Worm (Caenorhabditis elegans): Measurements from ENCODE around the gene W08G11.5.
"Not testable (repeated sequence)": the region's sequence is repeated elsewhere in the genome, so short reads cannot be mapped to it uniquely, and the experiment has no call there.

Gene W08G11.5

ce11 chrV:16356798-16357197, 10.5 kb upstream of the W08G11.5 start:
- no peak for TF ChIP-seq unc-62 (GFP tag; optimal IDR thresholded peaks at IDR 0.05)

- no peak for TF ChIP-seq unc-62 (GFP tag; optimal IDR thresholded peaks at IDR 0.05)
These were observed 9.6 kb upstream of the W08G11.5 start for ce11 chrV:16355941-16356340.

DNA sequence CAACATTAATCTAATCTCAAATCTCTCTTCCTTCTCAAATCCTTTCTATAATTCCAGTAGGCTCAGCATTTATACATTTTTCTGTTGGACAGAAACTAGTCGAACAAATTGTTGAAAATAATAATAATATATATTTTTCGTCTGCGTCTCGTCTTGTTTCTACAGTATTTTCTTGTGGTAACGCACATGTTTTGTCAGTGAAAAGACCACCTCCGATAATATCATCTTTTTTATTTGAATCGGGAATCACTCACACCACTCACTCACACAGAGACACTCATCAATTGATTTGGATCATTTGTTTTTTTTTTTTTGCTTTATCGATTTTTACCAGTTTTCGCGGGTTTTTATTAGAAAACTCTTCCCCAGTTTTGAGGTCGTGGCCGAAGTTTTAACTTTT, 8.4 kb upstream of the W08G11.5 start:
- TF ChIP-seq unc-62 (GFP tag; optimal IDR thresholded peaks at IDR 0.05): no peak

- TF ChIP-seq unc-62 (GFP tag; optimal IDR thresholded peaks at IDR 0.05): no peak
These were observed 6.0 kb upstream of the W08G11.5 start for ce11 chrV:16352282-16352681.

DNA sequence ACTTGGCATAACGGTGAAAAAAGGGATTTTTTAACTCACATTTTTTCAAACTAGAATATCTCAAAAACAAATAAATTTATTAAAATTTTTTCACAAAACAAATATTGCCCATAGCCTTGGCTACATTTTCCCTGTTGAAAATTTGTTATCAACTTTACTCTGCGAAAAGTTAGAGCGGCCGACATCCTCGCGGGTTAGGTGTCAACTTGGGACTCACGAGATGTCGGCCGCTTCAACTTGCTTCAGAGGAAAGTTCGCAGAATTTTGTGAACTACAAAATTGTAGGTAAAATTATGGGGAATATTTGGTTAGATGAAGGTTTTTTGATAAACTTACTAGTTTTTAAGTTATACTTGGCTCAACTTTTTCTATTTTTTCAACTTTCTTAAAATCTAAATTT, 5.5 kb upstream of the W08G11.5 start:
- TF ChIP-seq unc-62 (GFP tag; optimal IDR thresholded peaks at IDR 0.05): no peak

- no peak for TF ChIP-seq unc-62 (GFP tag; optimal IDR thresholded peaks at IDR 0.05)
These were observed 4.6 kb upstream of the W08G11.5 start for ce11 chrV:16350775-16351378.

DNA sequence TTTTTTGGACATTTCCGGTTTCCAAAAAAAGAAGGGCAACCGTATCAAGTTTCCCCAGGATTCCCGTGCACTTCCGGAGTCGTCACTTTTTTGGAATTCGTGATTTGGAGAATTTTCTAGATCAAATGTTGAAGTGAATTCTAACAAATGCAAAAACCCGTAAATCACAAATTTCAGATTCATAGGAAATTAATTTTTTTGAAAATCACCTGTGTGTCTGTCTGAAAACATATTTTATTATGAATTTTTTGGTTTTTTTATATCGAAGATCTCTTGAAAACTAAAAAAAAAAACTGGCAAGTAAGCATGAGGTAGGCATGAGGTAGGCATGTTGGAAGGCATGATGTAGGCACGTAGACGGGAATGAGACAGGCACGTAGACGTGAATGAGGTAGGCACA, 3.8 kb upstream of the W08G11.5 start:
- TF ChIP-seq unc-62 (GFP tag; optimal IDR thresholded peaks at IDR 0.05): no peak

ce11 chrV:16342258-16342618, 4.1 kb downstream of the W08G11.5 start, which contains the start of gene nhr-193:
Gene nhr-193, plus strand, starts transcription at chrV:16342308.
- no peak for TF ChIP-seq unc-62 (GFP tag; optimal IDR thresholded peaks at IDR 0.05)

DNA sequence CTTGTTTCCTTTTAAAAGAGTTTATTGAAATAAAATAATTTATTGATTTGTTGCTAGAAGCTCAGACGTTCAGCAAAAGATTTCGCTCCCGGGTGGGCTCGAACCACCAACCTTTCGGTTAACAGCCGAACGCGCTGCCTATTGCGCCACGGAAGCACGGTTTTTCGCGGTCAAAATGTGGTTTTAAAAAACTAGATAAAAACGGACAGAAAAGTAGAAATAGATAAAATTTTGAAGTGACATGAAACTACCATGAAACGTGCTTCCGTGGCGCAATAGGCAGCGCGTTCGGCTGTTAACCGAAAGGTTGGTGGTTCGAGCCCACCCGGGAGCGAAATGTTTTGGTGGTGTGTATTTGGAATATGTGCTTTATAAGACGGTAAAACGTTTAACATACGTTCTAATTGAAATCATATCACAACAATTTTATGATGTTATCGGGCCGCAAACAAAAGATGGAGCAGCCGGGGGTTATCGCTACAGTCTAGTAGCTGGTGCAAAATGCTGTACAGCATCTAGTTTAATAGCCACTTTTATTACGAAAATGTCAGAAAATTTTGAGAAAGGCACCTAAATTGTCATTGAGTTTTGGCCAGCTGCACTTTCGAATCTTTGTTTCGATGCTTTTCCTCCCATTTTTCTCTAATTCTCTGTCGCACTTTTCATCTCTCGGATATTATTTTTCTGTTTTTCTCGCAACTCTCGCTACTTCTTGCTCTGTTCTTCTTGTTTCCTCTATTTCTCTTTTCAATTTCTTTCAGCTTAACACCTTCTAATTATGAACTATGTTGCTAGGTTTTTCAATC, 7.8 kb downstream of the W08G11.5 start, which contains the start of gene slc-9B.2:
TSS of gene slc-9B.2 (plus strand) at position 756 of the 806 bp plus-strand sequence.
- TF ChIP-seq unc-62 (GFP tag; optimal IDR thresholded peaks at IDR 0.05): not testable (repeated sequence)

DNA sequence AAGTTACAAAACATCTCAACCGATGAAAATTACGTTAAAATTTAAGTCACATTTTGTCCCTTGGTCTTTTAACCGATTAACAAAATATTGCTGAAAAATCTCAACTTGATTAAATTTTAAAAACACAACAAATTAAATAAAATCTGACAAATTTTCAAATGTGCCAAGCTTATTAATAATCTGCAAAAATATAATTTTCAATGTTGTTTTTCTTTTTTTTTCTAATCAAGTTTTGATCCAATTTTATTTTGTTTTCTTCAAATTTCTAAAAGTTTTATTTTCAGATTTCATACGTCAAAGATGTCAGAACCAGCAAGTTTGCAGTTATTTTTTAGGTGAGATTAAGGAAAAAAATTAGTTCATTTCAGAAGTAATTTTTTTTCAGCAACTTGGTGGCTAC, 10.0 kb downstream of the W08G11.5 start, which contains the start of gene srw-87:
TSS of gene srw-87 (plus strand) at position 301 of the 400 bp plus-strand sequence.
- TF ChIP-seq unc-62 (GFP tag; optimal IDR thresholded peaks at IDR 0.05): no peak

DNA sequence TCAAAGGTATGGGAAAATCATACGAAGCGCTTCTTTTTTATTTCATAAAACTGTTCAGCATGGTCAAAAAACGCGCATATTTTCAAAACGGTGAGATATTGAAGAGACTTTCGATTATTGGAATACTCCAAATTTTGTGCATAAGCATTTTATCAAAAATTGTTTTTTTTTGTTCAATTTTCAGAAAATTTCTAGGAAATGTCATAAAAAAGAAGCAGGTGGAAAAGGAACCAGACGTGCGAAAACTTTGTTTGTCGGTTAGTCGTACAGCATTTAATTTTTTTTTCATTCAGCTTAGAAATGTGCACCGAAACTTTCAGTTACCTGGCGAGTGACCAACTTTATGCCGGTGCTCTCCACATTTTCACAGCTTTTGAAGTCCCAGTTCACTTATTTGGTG, 12.9 kb downstream of the W08G11.5 start, which contains the start of gene srh-167:
TSS of gene srh-167 (plus strand) at position 301 of the 400 bp plus-strand sequence.
- TF ChIP-seq unc-62 (GFP tag; optimal IDR thresholded peaks at IDR 0.05): no peak

DNA sequence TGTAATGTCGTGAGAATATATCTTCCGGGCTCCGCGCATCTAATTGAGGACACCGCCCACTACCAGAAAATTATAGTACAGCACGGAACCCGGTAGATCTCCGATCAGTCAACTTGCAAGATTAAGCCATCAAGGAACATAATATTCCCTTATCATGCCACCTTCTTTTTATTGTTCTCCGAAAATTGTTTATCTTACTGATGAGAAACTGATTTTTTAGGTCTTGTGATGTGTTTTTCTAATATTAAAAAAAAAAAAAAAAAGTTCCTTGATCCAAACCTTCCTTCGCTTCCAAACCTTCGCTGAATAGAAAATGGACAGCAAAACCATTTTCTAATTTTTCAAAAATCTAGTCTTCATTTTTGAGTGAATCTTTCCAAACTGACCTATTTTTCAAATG, 17.5 kb downstream of the W08G11.5 start, which contains the start of gene F57G8.7:
TSS of gene F57G8.7 (plus strand) at position 301 of the 400 bp plus-strand sequence.
- TF ChIP-seq unc-62 (GFP tag; optimal IDR thresholded peaks at IDR 0.05): no peak

DNA sequence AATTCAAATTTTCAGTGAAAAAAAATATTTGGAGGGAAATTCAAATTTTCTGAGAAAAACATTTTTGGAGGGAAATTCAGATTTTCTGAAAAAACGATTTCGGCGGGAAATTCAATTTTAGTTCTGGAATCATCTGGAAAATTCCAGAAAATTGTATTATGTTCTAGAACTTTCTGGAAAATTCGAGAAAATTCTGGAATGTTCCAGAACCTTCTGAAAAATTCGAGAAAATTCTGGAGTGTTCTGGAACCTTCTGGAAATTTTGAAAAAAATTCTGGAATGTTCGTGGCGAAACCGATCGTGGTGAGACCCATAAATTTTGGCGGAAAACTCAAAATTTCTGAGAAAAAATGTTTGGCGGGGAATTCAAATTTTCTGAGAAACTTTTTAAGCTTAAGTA, 24.2 kb downstream of the W08G11.5 start:
- no peak for TF ChIP-seq unc-62 (GFP tag; optimal IDR thresholded peaks at IDR 0.05)

DNA sequence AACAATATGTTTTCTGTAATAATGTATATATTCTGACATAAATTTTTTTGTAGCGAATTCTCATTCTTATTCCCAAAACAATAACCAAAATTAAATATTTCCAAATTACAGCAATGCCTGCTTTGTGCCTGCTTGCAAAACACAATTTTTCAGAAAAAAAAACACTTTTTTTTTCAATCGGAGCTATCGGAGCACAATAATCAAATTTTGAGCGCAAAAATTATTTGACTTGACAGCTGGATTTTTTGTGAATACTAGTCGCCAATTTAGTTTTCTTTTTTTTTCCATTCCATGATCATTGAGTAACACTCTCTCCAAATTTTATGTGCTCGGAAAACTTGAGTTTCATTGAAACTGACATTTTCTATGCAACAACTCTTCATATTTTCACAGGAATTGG, 29.1 kb downstream of the W08G11.5 start, which contains the start of gene srh-180:
TSS of gene srh-180 (plus strand) at position 301 of the 400 bp plus-strand sequence.
- TF ChIP-seq unc-62 (GFP tag; optimal IDR thresholded peaks at IDR 0.05): no peak

DNA sequence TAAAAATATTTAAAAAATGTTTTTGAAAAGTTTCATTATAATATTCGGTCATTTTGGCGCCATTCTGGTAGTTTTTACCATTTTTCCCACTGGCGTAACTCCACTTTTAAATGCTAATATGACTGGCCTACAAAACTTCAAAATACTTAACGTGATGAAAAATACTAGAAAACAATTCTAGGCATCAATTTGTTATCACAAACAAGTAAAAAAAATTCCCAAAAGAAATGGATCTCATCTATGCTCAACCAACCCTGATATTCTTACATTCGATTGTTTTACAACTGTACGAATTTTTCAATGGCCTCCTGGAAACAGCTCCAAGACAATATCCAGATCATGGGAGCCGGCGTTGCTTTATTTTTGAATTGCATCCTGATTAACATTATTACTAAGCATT, 31.3 kb downstream of the W08G11.5 start, which contains the start of gene str-214:
TSS of gene str-214 (plus strand) at position 301 of the 400 bp plus-strand sequence.
- TF ChIP-seq unc-62 (GFP tag; optimal IDR thresholded peaks at IDR 0.05): no peak

DNA sequence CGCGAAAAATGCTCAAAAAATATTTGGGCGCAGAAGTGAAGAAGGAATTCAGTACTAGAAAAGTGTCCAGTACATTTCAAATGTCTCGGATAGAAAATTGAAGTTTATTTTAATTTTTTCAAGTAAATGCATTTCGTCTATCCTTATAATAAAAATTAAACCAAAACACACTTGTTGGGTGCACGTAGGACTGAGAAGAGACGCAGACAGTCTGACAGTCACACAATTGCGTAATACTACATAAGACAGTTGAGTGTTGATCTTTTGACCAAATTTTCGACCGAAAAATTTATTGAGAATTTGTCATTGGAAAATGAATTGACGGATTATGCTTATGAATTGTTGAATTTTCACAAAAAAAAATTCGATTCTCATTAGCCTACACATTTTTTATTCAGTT, 36.8 kb downstream of the W08G11.5 start, which contains the start of gene oac-7:
TSS of gene oac-7 (plus strand) at position 283 of the 400 bp plus-strand sequence.
- TF ChIP-seq unc-62 (GFP tag; optimal IDR thresholded peaks at IDR 0.05): no peak

DNA sequence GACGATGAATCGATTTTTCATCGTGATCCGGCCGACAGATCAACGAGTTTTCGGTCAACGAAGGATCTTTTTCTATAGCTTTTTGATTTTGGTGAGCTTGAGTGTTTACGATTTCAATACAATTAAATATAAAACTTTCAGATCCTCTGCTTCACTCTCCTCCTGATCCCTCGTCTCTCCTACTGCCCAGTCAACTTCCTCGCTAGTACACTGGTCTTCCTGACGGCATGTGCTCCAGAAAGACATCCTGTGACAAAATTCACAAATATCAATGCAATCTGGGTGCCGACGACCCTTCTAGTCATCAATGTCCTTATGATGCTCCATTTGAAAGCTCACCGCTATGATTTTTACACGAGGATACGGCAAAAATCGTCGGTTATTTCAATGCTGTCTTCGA, 38.0 kb downstream of the W08G11.5 start:
- no peak for TF ChIP-seq unc-62 (GFP tag; optimal IDR thresholded peaks at IDR 0.05)
